Worm (Caenorhabditis elegans): ENCODE data around the gene lpr-2.

DNA sequence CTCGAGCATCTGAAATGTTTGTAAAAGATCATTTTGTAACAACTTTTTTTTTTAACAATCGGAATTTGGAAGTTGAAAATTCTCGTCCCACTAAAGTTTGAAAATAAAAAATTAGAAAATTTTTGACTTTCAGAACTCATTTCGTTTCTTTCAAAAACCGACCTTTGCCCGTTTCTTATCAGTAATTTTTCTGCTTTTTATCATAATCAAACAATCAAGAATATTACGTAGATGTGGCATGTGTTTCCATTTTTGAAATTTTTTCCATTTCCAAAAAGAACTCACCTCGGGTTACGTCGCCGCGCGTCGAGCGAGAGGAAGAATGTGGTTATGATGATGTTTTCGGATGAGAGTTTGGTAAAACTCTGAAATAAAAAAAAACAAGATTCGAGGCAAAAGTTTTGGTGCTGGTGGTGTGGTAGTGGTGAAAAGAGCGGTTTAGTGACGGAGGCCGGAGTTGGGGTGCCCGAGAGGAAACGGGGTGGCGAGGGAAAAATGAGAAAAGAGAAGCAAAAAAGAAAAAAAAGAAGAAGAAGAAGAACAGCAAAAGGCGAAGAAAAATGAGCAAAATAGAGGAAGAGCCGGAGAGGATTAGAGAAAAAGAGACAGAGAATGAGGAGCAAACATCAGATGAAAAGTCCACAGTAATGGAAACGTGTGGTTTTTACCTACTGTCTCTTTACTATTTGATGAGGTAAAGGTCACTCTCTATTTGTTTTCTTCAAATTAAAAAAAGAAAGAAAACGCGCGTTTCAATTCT, 18.1 kb upstream of the lpr-2 start, which contains the start of gene T12A7.2:
- TF ChIP-seq elt-3 (tag; optimal IDR thresholded peaks at IDR 0.05) (no peak), unc-62 (GFP tag; optimal IDR thresholded peaks at IDR 0.05) (no peak), nhr-11 (tag; optimal IDR thresholded peaks at IDR 0.05) (no peak), Y116A8C.19 (tag; optimal IDR thresholded peaks at IDR 0.05; ENCODE audit: borderline replicate concordance) (no peak), ceh-82 (tag; optimal IDR thresholded peaks at IDR 0.05) (no peak), F16B12.6 (tag; optimal IDR thresholded peaks at IDR 0.05) (no peak), dpl-1 (GFP tag; optimal IDR thresholded peaks at IDR 0.05) (no peak), lin-13 (GFP tag; optimal IDR thresholded peaks at IDR 0.05) (no peak), xbp-1 (tag; optimal IDR thresholded peaks at IDR 0.05) (no peak), alr-1 (tag; optimal IDR thresholded peaks at IDR 0.05; ENCODE audit: borderline replicate concordance) (no peak), elt-2 (tag; optimal IDR thresholded peaks at IDR 0.05) (peak; percentile 77), tbx-2 (tag; optimal IDR thresholded peaks at IDR 0.05) (peak; percentile 7), nhr-28 (tag; optimal IDR thresholded peaks at IDR 0.05) (no peak)
